Fruit fly (Drosophila melanogaster) whole organism, embryonic: ENCODE measurements around the gene eIF4E6.

ENCODE experiments used
- CG10959 ChIP-seq: fragments of 200-800 bp; sonication (Bioruptor generic); IDR thresholded peaks from 2 replicates; pipeline ENCODE4 v1.3.6; 2022; ENCODE audit warnings: missing biosample characterization, missing genetic modification characterization
- CG11247 ChIP-seq: fragments of 200-800 bp; sonication (Bioruptor generic); IDR thresholded peaks from 2 replicates; pipeline ENCODE4 v1.3.6; 2022; ENCODE audit warnings: missing biosample characterization, missing genetic modification characterization
- CG11696 ChIP-seq: fragments of 200-800 bp; sonication (Bioruptor generic); IDR thresholded peaks from 2 replicates; pipeline ENCODE4 v1.3.6; 2022; ENCODE audit warnings: missing biosample characterization, missing genetic modification characterization
- CG12659 ChIP-seq: fragments of 200-800 bp; sonication (Bioruptor generic); optimal IDR thresholded peaks from 3 replicates; lab custom pipeline; 2017; ENCODE audit warnings: mild to moderate bottlenecking, missing biosample characterization, missing genetic modification reagents, missing genetic modification characterization
- CG17359 ChIP-seq: fragments of 200-800 bp; sonication (Bioruptor generic); optimal IDR thresholded peaks from 3 replicates; lab custom pipeline; 2018; ENCODE audit warnings: missing biosample characterization, mild to moderate bottlenecking, missing genetic modification characterization, moderate library complexity
- CG17829 ChIP-seq: fragments of 200-800 bp; optimal IDR thresholded peaks from 2 replicates; lab custom pipeline; 2019; ENCODE audit warnings: missing biosample characterization, mild to moderate bottlenecking, missing genetic modification characterization, moderate library complexity
- CG3995 ChIP-seq: fragments of 200-800 bp; sonication (Bioruptor generic); optimal IDR thresholded peaks from 3 replicates; lab custom pipeline; 2016; ENCODE audit warnings: missing biosample characterization, missing genetic modification characterization
- CG4707 ChIP-seq: fragments of 200-800 bp; sonication (Bioruptor generic); optimal IDR thresholded peaks from 2 replicates; lab custom pipeline; 2018; ENCODE audit warnings: missing biosample characterization, mild to moderate bottlenecking, missing genetic modification characterization, moderate library complexity
- CG5180 ChIP-seq: fragments of 200-800 bp; sonication (Bioruptor generic); optimal IDR thresholded peaks from 3 replicates; lab custom pipeline; 2017; ENCODE audit warnings: missing biosample characterization, missing genetic modification characterization, mild to moderate bottlenecking, moderate library complexity, missing genetic modification reagents
- CG5953 ChIP-seq: fragments of 200-800 bp; sonication (Bioruptor generic); IDR thresholded peaks from 2 replicates; pipeline ENCODE4 v1.3.6; 2022; ENCODE audit warnings: missing biosample characterization, missing genetic modification characterization
- CG8765 ChIP-seq: fragments of 200-800 bp; sonication (Bioruptor generic); IDR thresholded peaks from 2 replicates; pipeline ENCODE4 v1.3.6; 2022; ENCODE audit warnings: missing biosample characterization, missing genetic modification characterization
- Dbx ChIP-seq: fragments of 200-800 bp; sonication (Bioruptor generic); IDR thresholded peaks from 3 replicates; pipeline ENCODE4 v1.3.6; 2022; ENCODE audit warnings: missing biosample characterization, missing genetic modification characterization
- Fer2 ChIP-seq: fragments of 200-800 bp; sonication (Bioruptor generic); optimal IDR thresholded peaks from 2 replicates; lab custom pipeline; 2018; ENCODE audit warnings: missing biosample characterization, mild to moderate bottlenecking, missing genetic modification characterization, moderate library complexity
- HLH3B ChIP-seq: fragments of 200-800 bp; sonication (Bioruptor generic); IDR thresholded peaks from 2 replicates; pipeline ENCODE4 v1.3.6; 2022; ENCODE audit warnings: missing biosample characterization, missing genetic modification characterization
- Hsf ChIP-seq: fragments of 200-800 bp; sonication (Bioruptor generic); optimal IDR thresholded peaks from 3 replicates; lab custom pipeline; 2016; ENCODE audit warnings: missing biosample characterization, missing genetic modification characterization
- Lhr ChIP-seq: fragments of 200-800 bp; sonication (Bioruptor generic); optimal IDR thresholded peaks from 3 replicates; lab custom pipeline; 2017; ENCODE audit warnings: mild to moderate bottlenecking, missing biosample characterization, missing genetic modification reagents, missing genetic modification characterization
- Nf-YA ChIP-seq: fragments of 200-800 bp; sonication (Bioruptor generic); IDR thresholded peaks from 2 replicates; pipeline ENCODE4 v1.3.6; 2022; ENCODE audit warnings: missing biosample characterization, missing genetic modification characterization
- Ravus ChIP-seq: fragments of 200-800 bp; sonication (Bioruptor generic); IDR thresholded peaks from 2 replicates; pipeline ENCODE4 v1.3.6; 2022; ENCODE audit warnings: missing biosample characterization, missing genetic modification characterization
- Rx ChIP-seq: fragments of 200-800 bp; sonication (Bioruptor generic); IDR thresholded peaks from 2 replicates; pipeline ENCODE4 v1.3.6; 2022; ENCODE audit warnings: missing biosample characterization, missing genetic modification characterization
- Scr ChIP-seq: fragments of 200-800 bp; sonication (Bioruptor generic); IDR thresholded peaks from 2 replicates; pipeline ENCODE4 v1.3.6; 2022; ENCODE audit warnings: missing biosample characterization, missing genetic modification characterization; ENCODE audit not compliant: partially characterized antibody
- Side ChIP-seq: fragments of 200-800 bp; sonication (Bioruptor generic); optimal IDR thresholded peaks from 2 replicates; lab custom pipeline; 2016; ENCODE audit warnings: missing biosample characterization, missing genetic modification characterization
- Six4 ChIP-seq: fragments of 200-800 bp; sonication (Bioruptor generic); optimal IDR thresholded peaks from 2 replicates; lab custom pipeline; 2016; ENCODE audit warnings: missing biosample characterization, missing genetic modification characterization
- Sox102F ChIP-seq: fragments of 200-800 bp; sonication (Bioruptor generic); optimal IDR thresholded peaks from 2 replicates; lab custom pipeline; 2018; ENCODE audit warnings: missing biosample characterization, mild to moderate bottlenecking, missing genetic modification characterization, moderate library complexity
- Sry-β ChIP-seq: fragments of 200-800 bp; sonication (Bioruptor generic); optimal IDR thresholded peaks from 2 replicates; lab custom pipeline; 2018; ENCODE audit warnings: missing biosample characterization, mild to moderate bottlenecking, missing genetic modification characterization, moderate library complexity
- Sry-δ ChIP-seq: fragments of 200-800 bp; sonication (Bioruptor generic); optimal IDR thresholded peaks from 2 replicates; lab custom pipeline; 2016; ENCODE audit warnings: missing biosample characterization, missing genetic modification characterization
- Stat92E ChIP-seq, 3 experiments: fragments of >200 bp in 2 of 3; fragments of 200-800 bp in 1 of 3; sonication (Bioruptor generic) in 1 of 3; optimal IDR thresholded peaks; 2 replicates each; lab custom pipeline; 2017 to 2019; ENCODE audit warnings: missing biosample characterization in 3 of 3, missing genetic modification characterization in 3 of 3, mild to moderate bottlenecking in 1 of 3, moderate library complexity in 1 of 3
- al ChIP-seq: fragments of 200-800 bp; sonication (Bioruptor generic); IDR thresholded peaks from 2 replicates; pipeline ENCODE4 v1.3.6; 2022; ENCODE audit warnings: missing biosample characterization, missing genetic modification characterization
- bab2 ChIP-seq: fragments of 200-800 bp; sonication (Bioruptor generic); optimal IDR thresholded peaks from 2 replicates; lab custom pipeline; 2016; ENCODE audit warnings: missing biosample characterization, missing genetic modification characterization
- bbx ChIP-seq: fragments of 200-800 bp; sonication (Bioruptor generic); IDR thresholded peaks from 2 replicates; pipeline ENCODE4 v1.3.6; 2022; ENCODE audit warnings: missing biosample characterization, missing genetic modification characterization; ENCODE audit not compliant: partially characterized antibody
- bowl ChIP-seq: fragments of 200-800 bp; sonication (Bioruptor generic); IDR thresholded peaks from 2 replicates; pipeline ENCODE4 v1.3.6; 2022; ENCODE audit warnings: missing biosample characterization, missing genetic modification characterization
- cad ChIP-seq: fragments of >200 bp; optimal IDR thresholded peaks from 2 replicates; lab custom pipeline; 2017; ENCODE audit warnings: missing biosample characterization, missing genetic modification characterization
- crp ChIP-seq, 2 experiments: fragments of 200-800 bp; sonication (Bioruptor generic); optimal IDR thresholded peaks; 2 replicates in 1 of 2; 3 replicates in 1 of 2; lab custom pipeline; 2017; ENCODE audit warnings: missing biosample characterization in 2 of 2, missing genetic modification characterization in 2 of 2, mild to moderate bottlenecking in 1 of 2, moderate library complexity in 1 of 2
- dan ChIP-seq: fragments of 200-800 bp; sonication (Bioruptor generic); IDR thresholded peaks from 2 replicates; pipeline ENCODE4 v1.3.6; 2022; ENCODE audit warnings: missing biosample characterization, missing genetic modification characterization
- dysf ChIP-seq: fragments of 200-800 bp; sonication (Bioruptor generic); IDR thresholded peaks from 3 replicates; pipeline ENCODE4 v1.3.6; 2022; ENCODE audit warnings: missing biosample characterization, missing genetic modification characterization
- ewg ChIP-seq: fragments of 200-800 bp; sonication (Bioruptor generic); optimal IDR thresholded peaks from 3 replicates; lab custom pipeline; 2017; ENCODE audit warnings: mild to moderate bottlenecking, missing biosample characterization, missing genetic modification reagents, missing genetic modification characterization
- fu2 ChIP-seq: fragments of 200-800 bp; sonication (Bioruptor generic); optimal IDR thresholded peaks from 2 replicates; lab custom pipeline; 2016; ENCODE audit warnings: missing biosample characterization, missing genetic modification characterization
- ind ChIP-seq: fragments of 200-800 bp; sonication (Bioruptor generic); optimal IDR thresholded peaks from 3 replicates; lab custom pipeline; 2016; ENCODE audit warnings: missing biosample characterization, missing genetic modification characterization
- insv ChIP-seq, 2 experiments: fragments of 200-800 bp; sonication (Bioruptor generic); optimal IDR thresholded peaks; 3 replicates each; lab custom pipeline; 2016 to 2018; ENCODE audit warnings: missing biosample characterization in 2 of 2, missing genetic modification characterization in 2 of 2
- inv ChIP-seq: fragments of 200-800 bp; sonication (Bioruptor generic); IDR thresholded peaks from 2 replicates; pipeline ENCODE4 v1.3.6; 2022; ENCODE audit warnings: missing biosample characterization, missing genetic modification characterization; ENCODE audit not compliant: partially characterized antibody
- knrl ChIP-seq: fragments of 200-800 bp; sonication (Bioruptor generic); IDR thresholded peaks from 3 replicates; pipeline ENCODE4 v1.3.6; 2022; ENCODE audit warnings: missing biosample characterization, missing genetic modification characterization; ENCODE audit not compliant: partially characterized antibody
- mirr ChIP-seq: fragments of 200-800 bp; sonication (Bioruptor generic); optimal IDR thresholded peaks from 3 replicates; lab custom pipeline; 2018; ENCODE audit warnings: missing biosample characterization, mild to moderate bottlenecking, missing genetic modification characterization
- odd ChIP-seq: fragments of 200-800 bp; sonication (Bioruptor generic); optimal IDR thresholded peaks from 2 replicates; lab custom pipeline; 2017; ENCODE audit warnings: missing biosample characterization, mild to moderate bottlenecking, missing genetic modification characterization
- row ChIP-seq: fragments of 200-800 bp; sonication (Bioruptor generic); IDR thresholded peaks from 3 replicates; pipeline ENCODE4 v1.3.6; 2022; ENCODE audit warnings: missing biosample characterization, missing genetic modification characterization
- so ChIP-seq: fragments of 200-800 bp; sonication (Bioruptor generic); IDR thresholded peaks from 3 replicates; pipeline ENCODE4 v1.3.6; 2022; ENCODE audit warnings: missing biosample characterization, missing genetic modification characterization
- sqz ChIP-seq: fragments of 200-800 bp; sonication (Bioruptor generic); optimal IDR thresholded peaks from 3 replicates; lab custom pipeline; 2018; ENCODE audit warnings: missing biosample characterization, mild to moderate bottlenecking, missing genetic modification characterization
- tio ChIP-seq: fragments of 200-800 bp; sonication (Bioruptor generic); optimal IDR thresholded peaks from 2 replicates; lab custom pipeline; 2017; ENCODE audit warnings: missing biosample characterization, missing genetic modification characterization, inconsistent platforms
- vfl ChIP-seq: fragments of 200-800 bp; sonication (Bioruptor generic); optimal IDR thresholded peaks from 2 replicates; lab custom pipeline; 2016; ENCODE audit warnings: missing biosample characterization, missing genetic modification characterization
- wdn ChIP-seq: fragments of 200-800 bp; sonication (Bioruptor generic); IDR thresholded peaks from 2 replicates; pipeline ENCODE4 v1.3.6; 2022; ENCODE audit warnings: missing biosample characterization, missing genetic modification characterization
- zfh1 ChIP-seq: fragments of 200-800 bp; sonication (Bioruptor generic); IDR thresholded peaks from 3 replicates; pipeline ENCODE4 v1.3.6; 2022; ENCODE audit warnings: missing biosample characterization, missing genetic modification characterization
- zfh2 ChIP-seq: fragments of 200-800 bp; sonication (Bioruptor generic); optimal IDR thresholded peaks from 2 replicates; lab custom pipeline; 2016; ENCODE audit warnings: missing biosample characterization, missing genetic modification characterization

eIF4E6 gene

DNA sequence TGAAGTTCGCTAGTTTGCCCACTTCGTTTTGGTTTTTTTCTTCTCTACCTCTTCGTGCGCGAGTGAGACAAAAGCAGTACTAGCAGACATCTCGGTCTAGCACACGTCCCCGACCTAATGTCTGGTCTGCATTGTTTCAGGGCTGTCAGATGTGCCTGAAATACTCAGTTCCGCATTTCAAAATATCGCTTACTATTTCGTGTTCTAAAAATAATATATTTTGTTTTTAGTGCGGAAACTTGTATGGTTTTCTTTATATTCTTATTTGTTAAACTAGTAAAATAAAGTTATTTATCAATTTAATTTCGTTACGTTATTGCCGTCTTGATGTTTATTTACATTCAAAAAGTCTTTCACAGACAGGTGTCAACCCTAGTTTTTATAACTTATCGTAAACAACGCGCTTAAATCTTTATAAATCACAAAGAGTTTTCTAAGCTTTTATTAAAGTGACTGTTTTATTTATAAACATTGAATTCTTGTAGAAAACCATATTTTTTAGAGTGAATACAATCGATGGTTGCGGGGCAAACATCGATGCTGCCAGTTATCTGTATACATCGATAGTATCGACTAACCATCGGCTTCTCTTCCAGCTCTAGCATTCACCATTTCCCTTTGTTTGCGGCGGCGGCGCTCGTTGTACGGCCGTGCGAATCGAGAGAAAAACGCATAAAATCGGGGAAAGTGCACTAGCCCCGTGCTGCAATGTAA, 36.4 kb upstream of the eIF4E6 start (continued):
- TF ChIP-seq CG5953 (GFP tag; lab: Robert Waterston, UW) (no peak), row (GFP tag; lab: Robert Waterston, UW) (no peak), vfl (GFP tag; lab: Kevin White, UChicago) (no peak), wdn (GFP tag; lab: Robert Waterston, UW) (no peak), fu2 (GFP tag; lab: Kevin White, UChicago) (peak; percentile 37), dysf (GFP tag; lab: Robert Waterston, UW) (no peak), bab2 (GFP tag; lab: Kevin White, UChicago) (peak; percentile 52), Sox102F (GFP tag; lab: Kevin White, UChicago) (peak; percentile 83), Hsf (GFP tag; lab: Kevin White, UChicago) (peak; percentile 50), sqz (GFP tag; lab: Kevin White, UChicago) (peak; percentile 41), so (GFP tag; lab: Robert Waterston, UW) (no peak), Six4 (GFP tag; lab: Kevin White, UChicago) (peak; percentile 39), Fer2 (peak; percentile 81), ewg (peak; percentile 12), CG4707 (GFP tag; lab: Kevin White, UChicago) (no peak), bbx (no peak), CG17359 (tag; lab: Kevin White, UChicago) (peak; percentile 75), odd (peak; percentile 64), ind (peak; percentile 64), dan (GFP tag; lab: Robert Waterston, UW) (no peak), al (GFP tag; lab: Robert Waterston, UW) (no peak), crp (GFP tag; optimal IDR thresholded peaks at IDR 0.05; lab: Kevin White, UChicago) (peak in 1 of 2 experiments; percentile 22), zfh2 (peak; percentile 30), mirr (peak; percentile 47), Rx (GFP tag; lab: Robert Waterston, UW) (no peak), CG8765 (GFP tag; lab: Robert Waterston, UW) (no peak), cad (GFP tag; lab: Kevin White, UChicago) (no peak), CG17829 (peak; percentile 77), Sry-β (peak; percentile 41), knrl (no peak), Lhr (peak; percentile 8), HLH3B (GFP tag; lab: Robert Waterston, UW) (no peak), bowl (GFP tag; lab: Robert Waterston, UW) (no peak), Ravus (GFP tag; lab: Robert Waterston, UW) (no peak), CG5180 (no peak), CG11247 (GFP tag; lab: Robert Waterston, UW) (no peak), Sry-δ (GFP tag; lab: Kevin White, UChicago) (peak; percentile 94), Dbx (GFP tag; lab: Robert Waterston, UW) (no peak), CG3995 (GFP tag; lab: Kevin White, UChicago) (no peak), Scr (GFP tag; lab: Robert Waterston, UW) (no peak), insv (GFP tag; optimal IDR thresholded peaks at IDR 0.05; lab: Kevin White, UChicago) (peak in 1 of 2 experiments; percentile 37), Stat92E (GFP tag; optimal IDR thresholded peaks at IDR 0.05; lab: Kevin White, UChicago) (no peak), CG11696 (GFP tag; lab: Robert Waterston, UW) (no peak), Nf-YA (no peak), inv (GFP tag; lab: Robert Waterston, UW) (no peak), Side (peak; percentile 21), zfh1 (GFP tag; lab: Robert Waterston, UW) (no peak), CG12659 (GFP tag; lab: Kevin White, UChicago) (peak; percentile 74), CG10959 (GFP tag; lab: Robert Waterston, UW) (no peak), tio (no peak)
